Fruit fly (Drosophila melanogaster) whole organism, prepupa: ENCODE measurements around the gene spir.

Experiments used
- CG10631 ChIP-seq: fragments of 200-800 bp; sonication (Bioruptor generic); optimal IDR thresholded peaks from 2 replicates; lab custom pipeline; 2016; ENCODE audit warnings: missing biosample characterization, missing genetic modification characterization
- CG11294 ChIP-seq: fragments of 200-800 bp; sonication (Bioruptor generic); IDR thresholded peaks from 2 replicates; pipeline ENCODE4 v1.3.6; 2022; ENCODE audit warnings: missing biosample characterization, missing genetic modification characterization
- CG11902 ChIP-seq: fragments of 200-800 bp; sonication (Bioruptor generic); optimal IDR thresholded peaks from 3 replicates; lab custom pipeline; 2016; ENCODE audit warnings: missing biosample characterization, missing genetic modification characterization
- CG15336 ChIP-seq: fragments of 200-800 bp; sonication (Bioruptor generic); IDR thresholded peaks from 2 replicates; pipeline ENCODE4 v1.3.6; 2022; ENCODE audit warnings: missing biosample characterization, missing genetic modification characterization
- CG1621 ChIP-seq: fragments of 200-800 bp; sonication (Bioruptor generic); optimal IDR thresholded peaks from 3 replicates; lab custom pipeline; 2018; ENCODE audit warnings: missing biosample characterization, mild to moderate bottlenecking, missing genetic modification characterization
- CG16779 ChIP-seq: fragments of 200-800 bp; sonication (Bioruptor generic); optimal IDR thresholded peaks from 3 replicates; lab custom pipeline; 2017; ENCODE audit warnings: missing biosample characterization, mild to moderate bottlenecking, missing genetic modification characterization
- CG3032 ChIP-seq: fragments of 200-800 bp; optimal IDR thresholded peaks from 2 replicates; lab custom pipeline; 2019; ENCODE audit warnings: missing biosample characterization, mild to moderate bottlenecking, missing genetic modification characterization, moderate library complexity
- CG31627 ChIP-seq: fragments of 200-800 bp; sonication (Bioruptor generic); optimal IDR thresholded peaks from 3 replicates; lab custom pipeline; 2016; ENCODE audit warnings: missing biosample characterization, missing genetic modification characterization
- CG32006 ChIP-seq: fragments of 200-800 bp; sonication (Bioruptor generic); optimal IDR thresholded peaks from 3 replicates; lab custom pipeline; 2017; ENCODE audit warnings: missing biosample characterization, mild to moderate bottlenecking, missing genetic modification characterization
- CG34406 ChIP-seq: fragments of 200-800 bp; sonication (Bioruptor generic); optimal IDR thresholded peaks from 3 replicates; lab custom pipeline; 2016; ENCODE audit warnings: missing biosample characterization, missing genetic modification characterization
- CG3919 ChIP-seq: fragments of 200-800 bp; sonication (Bioruptor generic); optimal IDR thresholded peaks from 3 replicates; lab custom pipeline; 2016; ENCODE audit warnings: missing biosample characterization, missing genetic modification characterization
- CG4318 ChIP-seq: fragments of 200-800 bp; sonication (Bioruptor generic); optimal IDR thresholded peaks from 3 replicates; lab custom pipeline; 2017; ENCODE audit warnings: missing biosample characterization, mild to moderate bottlenecking, missing genetic modification characterization
- CG6276 ChIP-seq: fragments of 200-800 bp; sonication (Bioruptor generic); optimal IDR thresholded peaks from 2 replicates; lab custom pipeline; 2017; ENCODE audit warnings: missing biosample characterization, mild to moderate bottlenecking, missing genetic modification characterization
- CG6792 ChIP-seq: fragments of 200-800 bp; sonication (Bioruptor generic); optimal IDR thresholded peaks from 3 replicates; lab custom pipeline; 2016; ENCODE audit warnings: missing biosample characterization, missing genetic modification characterization
- CG6808 ChIP-seq: fragments of 200-800 bp; sonication (Bioruptor generic); optimal IDR thresholded peaks from 3 replicates; lab custom pipeline; 2017; ENCODE audit warnings: missing biosample characterization, missing genetic modification characterization, mild to moderate bottlenecking, moderate library complexity, missing genetic modification reagents
- CG8119 ChIP-seq: fragments of 200-800 bp; sonication (Bioruptor generic); IDR thresholded peaks from 3 replicates; pipeline ENCODE4 v1.3.6; 2022; ENCODE audit warnings: missing biosample characterization, missing genetic modification characterization
- CG8632 ChIP-seq: fragments of 200-800 bp; sonication (Bioruptor generic); optimal IDR thresholded peaks from 3 replicates; lab custom pipeline; 2016; ENCODE audit warnings: missing biosample characterization, missing genetic modification characterization
- CG9139 ChIP-seq: fragments of 200-800 bp; sonication (Bioruptor generic); optimal IDR thresholded peaks from 3 replicates; lab custom pipeline; 2017; ENCODE audit warnings: missing biosample characterization, mild to moderate bottlenecking, missing genetic modification characterization
- Eip75B ChIP-seq: fragments of 200-800 bp; sonication (Bioruptor generic); optimal IDR thresholded peaks from 3 replicates; lab custom pipeline; 2016; ENCODE audit warnings: missing biosample characterization, missing genetic modification characterization
- Eip78C ChIP-seq: fragments of 200-800 bp; sonication (Bioruptor generic); peaks from one replicate; lab custom pipeline; 2016; ENCODE audit warnings: missing biosample characterization, missing genetic modification characterization
- Eip93F ChIP-seq: fragments of 200-800 bp; sonication (Bioruptor generic); optimal IDR thresholded peaks from 2 replicates; lab custom pipeline; 2016; ENCODE audit warnings: missing biosample characterization, mild to moderate bottlenecking, missing genetic modification characterization
- Ets96B ChIP-seq: fragments of 200-800 bp; optimal IDR thresholded peaks from 2 replicates; lab custom pipeline; 2019; ENCODE audit warnings: missing biosample characterization, mild to moderate bottlenecking, missing genetic modification characterization, moderate library complexity
- Gug ChIP-seq: fragments of 200-800 bp; sonication (Bioruptor generic); IDR thresholded peaks from 2 replicates; pipeline ENCODE4 v1.3.6; 2022; ENCODE audit warnings: missing biosample characterization, missing genetic modification characterization
- Hr38 ChIP-seq: sonication (Bioruptor generic); optimal IDR thresholded peaks from 2 replicates; lab custom pipeline; 2016; ENCODE audit warnings: missing biosample characterization, missing genetic modification characterization
- Hr4 ChIP-seq: fragments of 200-800 bp; sonication (Bioruptor generic); optimal IDR thresholded peaks from 3 replicates; lab custom pipeline; 2016; ENCODE audit warnings: missing biosample characterization, missing genetic modification characterization
- Lpt ChIP-seq: fragments of 200-800 bp; sonication (Bioruptor generic); optimal IDR thresholded peaks from 3 replicates; lab custom pipeline; 2016; ENCODE audit warnings: missing biosample characterization, missing genetic modification characterization
- Met ChIP-seq: fragments of 200-800 bp; sonication (Bioruptor generic); optimal IDR thresholded peaks from 3 replicates; lab custom pipeline; 2016; ENCODE audit warnings: missing biosample characterization, missing genetic modification characterization
- OdsH ChIP-seq: fragments of 200-800 bp; sonication (Bioruptor generic); optimal IDR thresholded peaks from 3 replicates; lab custom pipeline; 2016; ENCODE audit warnings: missing biosample characterization, missing genetic modification characterization
- Sox102F ChIP-seq: fragments of 200-800 bp; sonication (Bioruptor generic); optimal IDR thresholded peaks from 2 replicates; lab custom pipeline; 2016; ENCODE audit warnings: missing biosample characterization, mild to moderate bottlenecking, missing genetic modification characterization
- Sox14 ChIP-seq: fragments of 200-800 bp; sonication (Bioruptor generic); optimal IDR thresholded peaks from 3 replicates; lab custom pipeline; 2016; ENCODE audit warnings: missing biosample characterization, missing genetic modification characterization
- Sox15 ChIP-seq: fragments of 200-800 bp; sonication (Bioruptor generic); optimal IDR thresholded peaks from 3 replicates; lab custom pipeline; 2016; ENCODE audit warnings: missing biosample characterization, missing genetic modification characterization
- achi ChIP-seq: fragments of 200-800 bp; sonication (Bioruptor generic); optimal IDR thresholded peaks from 3 replicates; lab custom pipeline; 2016; ENCODE audit warnings: missing biosample characterization, missing genetic modification characterization
- acj6 ChIP-seq: fragments of 200-800 bp; sonication (Bioruptor generic); optimal IDR thresholded peaks from 3 replicates; lab custom pipeline; 2016; ENCODE audit warnings: missing biosample characterization, missing genetic modification characterization
- cyc ChIP-seq: fragments of 200-800 bp; sonication (Bioruptor generic); optimal IDR thresholded peaks from 3 replicates; lab custom pipeline; 2016; ENCODE audit warnings: missing biosample characterization, missing genetic modification characterization
- dac ChIP-seq: fragments of 200-800 bp; sonication (Bioruptor generic); optimal IDR thresholded peaks from 2 replicates; lab custom pipeline; 2017; ENCODE audit warnings: missing biosample characterization, mild to moderate bottlenecking, missing genetic modification characterization
- dsx ChIP-seq: fragments of 200-800 bp; optimal IDR thresholded peaks from 3 replicates; lab custom pipeline; 2019; ENCODE audit warnings: missing biosample characterization, mild to moderate bottlenecking, missing genetic modification characterization, moderate library complexity; ENCODE audit not compliant: poor library complexity, severe bottlenecking
- eg ChIP-seq: fragments of 200-800 bp; sonication (Bioruptor generic); IDR thresholded peaks from 3 replicates; pipeline ENCODE4 v1.3.6; 2022; ENCODE audit warnings: missing biosample characterization, missing genetic modification characterization
- esn ChIP-seq: fragments of 200-800 bp; sonication (Bioruptor generic); optimal IDR thresholded peaks from 2 replicates; lab custom pipeline; 2016; ENCODE audit warnings: missing biosample characterization, mild to moderate bottlenecking, missing genetic modification characterization, moderate library complexity
- fd59A ChIP-seq: fragments of 200-800 bp; sonication (Bioruptor generic); optimal IDR thresholded peaks from 2 replicates; lab custom pipeline; 2017; ENCODE audit warnings: missing biosample characterization, mild to moderate bottlenecking, missing genetic modification characterization, missing genetic modification reagents
- fd85E ChIP-seq: fragments of 200-800 bp; sonication (Bioruptor generic); optimal IDR thresholded peaks from 3 replicates; lab custom pipeline; 2016; ENCODE audit warnings: missing biosample characterization, missing genetic modification characterization
- fkh ChIP-seq: fragments of 200-800 bp; sonication (Bioruptor generic); optimal IDR thresholded peaks from 3 replicates; lab custom pipeline; 2017; ENCODE audit warnings: missing biosample characterization, mild to moderate bottlenecking, missing genetic modification characterization, moderate library complexity
- lz ChIP-seq: fragments of 200-800 bp; sonication (Bioruptor generic); optimal IDR thresholded peaks from 3 replicates; lab custom pipeline; 2016; ENCODE audit warnings: missing biosample characterization, missing genetic modification characterization
- net ChIP-seq: fragments of 200-800 bp; sonication (Bioruptor generic); optimal IDR thresholded peaks from 3 replicates; lab custom pipeline; 2016; ENCODE audit warnings: missing biosample characterization, missing genetic modification characterization
- pdm3 ChIP-seq: fragments of 200-800 bp; sonication (Bioruptor generic); optimal IDR thresholded peaks from 3 replicates; lab custom pipeline; 2016; ENCODE audit warnings: missing biosample characterization, missing genetic modification characterization
- salr ChIP-seq, 2 experiments: fragments of 200-800 bp; sonication (Bioruptor generic); optimal IDR thresholded peaks; 3 replicates each; lab custom pipeline; 2016 to 2018; ENCODE audit warnings: missing biosample characterization in 2 of 2, missing genetic modification characterization in 2 of 2, mild to moderate bottlenecking in 1 of 2
- spab ChIP-seq: fragments of 200-800 bp; sonication (Bioruptor generic); optimal IDR thresholded peaks from 2 replicates; lab custom pipeline; 2017; ENCODE audit warnings: missing biosample characterization, mild to moderate bottlenecking, missing genetic modification characterization, missing genetic modification reagents
- ss ChIP-seq, 2 experiments: fragments of 200-800 bp; sonication (Bioruptor generic); optimal IDR thresholded peaks; 2 replicates in 1 of 2; 3 replicates in 1 of 2; lab custom pipeline; 2017 to 2018; ENCODE audit warnings: mild to moderate bottlenecking in 2 of 2, missing biosample characterization in 2 of 2, missing genetic modification characterization in 2 of 2, moderate library complexity in 1 of 2
- svp ChIP-seq: fragments of 200-800 bp; sonication (Bioruptor generic); peaks from one replicate; lab custom pipeline; 2016; ENCODE audit warnings: missing biosample characterization, missing genetic modification characterization
- vri ChIP-seq: fragments of 200-800 bp; sonication (Bioruptor generic); optimal IDR thresholded peaks from 3 replicates; lab custom pipeline; 2016; ENCODE audit warnings: missing biosample characterization, mild to moderate bottlenecking, missing genetic modification characterization

spir gene

DNA sequence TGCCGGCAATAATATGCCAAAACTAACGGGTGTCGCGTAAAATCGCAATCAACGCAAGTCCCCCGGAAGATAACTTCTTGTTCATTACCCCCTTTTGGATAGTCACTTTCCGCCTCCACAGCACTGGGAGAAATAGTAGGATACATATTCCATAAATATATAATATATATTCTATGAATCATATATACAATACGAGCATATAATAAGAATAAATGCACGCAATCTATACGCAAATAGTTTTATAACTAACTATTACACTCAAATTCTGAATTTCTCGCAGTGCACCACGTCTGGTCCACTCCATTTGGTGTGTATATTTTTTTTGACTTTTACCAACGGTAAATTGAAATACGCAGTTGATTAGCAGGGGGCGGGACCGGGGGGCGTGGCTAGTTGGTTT lies 59.1 kb downstream of the spir start (continued):
- TF ChIP-seq Gug (GFP tag; lab: Robert Waterston, UW) (peak; percentile 27; the same call in 1 of the 2 replicates), CG6792 (GFP tag; lab: Kevin White, UChicago) (no peak), Eip93F (GFP tag; lab: Kevin White, UChicago) (no peak), Eip75B (no peak), Ets96B (tag; lab: Kevin White, UChicago) (no peak), fd85E (GFP tag; lab: Kevin White, UChicago) (no peak), CG34406 (no peak), dac (GFP tag; lab: Kevin White, UChicago) (peak; percentile 45), CG11902 (GFP tag; lab: Kevin White, UChicago) (no peak), CG1621 (tag; lab: Kevin White, UChicago) (no peak)
- TF ChIP-seq, all 60 proteins: peak for 18

DNA sequence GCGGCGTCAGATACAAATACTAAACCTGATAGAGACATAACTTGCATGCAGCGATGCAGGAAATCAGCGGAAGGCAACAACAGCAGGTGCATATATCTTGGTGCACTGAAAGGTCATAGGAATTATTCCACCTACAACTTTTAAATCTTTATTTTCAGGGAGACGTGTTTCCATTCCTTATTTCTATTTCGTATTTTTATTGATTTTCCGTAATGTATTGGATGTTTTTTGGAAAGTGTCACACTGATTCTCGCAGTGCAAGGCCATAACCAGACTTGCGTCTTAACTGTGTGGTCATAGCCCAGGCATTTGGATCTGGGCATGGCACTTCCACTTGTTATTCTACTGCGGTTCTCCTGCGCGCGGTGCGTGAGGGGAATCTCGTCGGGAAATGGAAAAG lies 60.4 kb downstream of the spir start:
- TF ChIP-seq Ets96B (tag; lab: Kevin White, UChicago): peak; percentile 71
- TF ChIP-seq lz (GFP tag; lab: Kevin White, UChicago): no peak
- peak; percentile 58 for TF ChIP-seq CG4318
- TF ChIP-seq acj6 (GFP tag; lab: Kevin White, UChicago): peak; percentile 62
- peak; percentile 58 for TF ChIP-seq spab (GFP tag; lab: Kevin White, UChicago)
- no peak for TF ChIP-seq CG1621 (tag; lab: Kevin White, UChicago)
- TF ChIP-seq pdm3 (GFP tag; lab: Kevin White, UChicago): peak; percentile 64
- peak; percentile 63 for TF ChIP-seq CG6792 (GFP tag; lab: Kevin White, UChicago)
- peak; percentile 66 for TF ChIP-seq CG6808 (GFP tag; lab: Kevin White, UChicago)
- TF ChIP-seq CG34406: peak; percentile 30
- peak; percentile 55 for TF ChIP-seq net (GFP tag; lab: Kevin White, UChicago)
- TF ChIP-seq Sox14: peak; percentile 73
- TF ChIP-seq achi (GFP tag; lab: Kevin White, UChicago): peak; percentile 75
- TF ChIP-seq Sox102F (GFP tag; lab: Kevin White, UChicago): no peak
- TF ChIP-seq OdsH (GFP tag; lab: Kevin White, UChicago): peak; percentile 61
- no peak for TF ChIP-seq CG31627 (GFP tag; lab: Kevin White, UChicago)
- TF ChIP-seq CG3032 (tag; lab: Kevin White, UChicago): peak; percentile 73
- TF ChIP-seq Gug (GFP tag; lab: Robert Waterston, UW): peak; percentile 87
- peak; percentile 34 for TF ChIP-seq CG16779 (tag; lab: Kevin White, UChicago)
- peak; percentile 58 for TF ChIP-seq svp (GFP tag; lab: Kevin White, UChicago)
- no peak for TF ChIP-seq Met (GFP tag; lab: Kevin White, UChicago)
- TF ChIP-seq CG32006 (GFP tag; lab: Kevin White, UChicago): peak; percentile 72
- no peak for TF ChIP-seq Hr38 (GFP tag; lab: Kevin White, UChicago)
- TF ChIP-seq CG3919: peak; percentile 81
- TF ChIP-seq Hr4: peak; percentile 55
- peak; percentile 87 for TF ChIP-seq eg (GFP tag; lab: Robert Waterston, UW)
- TF ChIP-seq esn (GFP tag; lab: Kevin White, UChicago): no peak
- TF ChIP-seq ss (GFP tag; optimal IDR thresholded peaks at IDR 0.05; lab: Kevin White, UChicago): peak in 1 of 2 experiments; percentile 37
- TF ChIP-seq CG11902 (GFP tag; lab: Kevin White, UChicago): no peak
- TF ChIP-seq CG9139 (GFP tag; lab: Kevin White, UChicago): no peak
- no peak for TF ChIP-seq fkh
- no peak for TF ChIP-seq CG8632 (GFP tag; lab: Kevin White, UChicago)
- peak; percentile 75 for TF ChIP-seq CG6276
- peak; percentile 85 for TF ChIP-seq CG15336 (GFP tag; lab: Robert Waterston, UW)
- peak; percentile 87 for TF ChIP-seq Eip78C (GFP tag; lab: Kevin White, UChicago)
- TF ChIP-seq fd59A (GFP tag; lab: Kevin White, UChicago): peak; percentile 41
- peak; percentile 20 for TF ChIP-seq cyc (GFP tag; lab: Kevin White, UChicago)
- TF ChIP-seq CG8119 (GFP tag; lab: Robert Waterston, UW): peak; percentile 89
- TF ChIP-seq salr (GFP tag; optimal IDR thresholded peaks at IDR 0.05; lab: Kevin White, UChicago): peak in 1 of 2 experiments; percentile 72
- TF ChIP-seq Sox15 (GFP tag; lab: Kevin White, UChicago): no peak
- TF ChIP-seq CG11294 (GFP tag; lab: Robert Waterston, UW): peak; percentile 58
- no peak for TF ChIP-seq vri (GFP tag; lab: Kevin White, UChicago)
- peak; percentile 76 for TF ChIP-seq Lpt
- peak; percentile 53 for TF ChIP-seq dac (GFP tag; lab: Kevin White, UChicago)
- no peak for TF ChIP-seq dsx
- peak; percentile 83 for TF ChIP-seq CG10631 (GFP tag; lab: Kevin White, UChicago)
